Worm (Caenorhabditis elegans) whole organism, L1 larva: Measurements from ENCODE around the gene slc-17.7.
A peak's percentile ranks its signal among the peaks of the same experiment; 100 is the strongest.

Source experiments
- C04F5.9 ChIP-seq: sonication (generic microtip); optimal IDR thresholded peaks from 2 replicates; lab custom pipeline; 2016; ENCODE audit warnings: missing genetic modification characterization, missing compliant biosample characterization
- C34B4.2 ChIP-seq: sonication (generic microtip); optimal IDR thresholded peaks from 2 replicates; lab custom pipeline; 2017; ENCODE audit warnings: mild to moderate bottlenecking, missing genetic modification characterization, missing compliant biosample characterization
- F16B12.6 ChIP-seq: fragments of 150-350 bp; optimal IDR thresholded peaks from 2 replicates; lab custom pipeline; 2014; ENCODE audit warnings: missing biosample characterization, missing genetic modification characterization
- aly-2 ChIP-seq: fragments of 150-350 bp; optimal IDR thresholded peaks from 2 replicates; lab custom pipeline; 2014; ENCODE audit warnings: missing biosample characterization, missing genetic modification characterization
- blmp-1 ChIP-seq: fragments of 150-350 bp; optimal IDR thresholded peaks from 2 replicates; lab custom pipeline; 2014; ENCODE audit warnings: missing biosample characterization, missing genetic modification characterization
- ceh-8 ChIP-seq: fragments of 200-800 bp; sonication (Bioruptor generic); optimal IDR thresholded peaks from 2 replicates; lab custom pipeline; 2018; ENCODE audit warnings: mild to moderate bottlenecking, missing genetic modification characterization, moderate library complexity, missing compliant biosample characterization
- ceh-82 ChIP-seq, 3 experiments: fragments of 150-350 bp in 1 of 3; sonication (generic microtip) in 2 of 3; optimal IDR thresholded peaks; 2 replicates each; lab custom pipeline; 2014 to 2017; ENCODE audit warnings: missing biosample characterization in 3 of 3, missing genetic modification characterization in 3 of 3
- ces-1 ChIP-seq: fragments of 150-350 bp; optimal IDR thresholded peaks from 2 replicates; lab custom pipeline; 2014; ENCODE audit warnings: missing biosample characterization, missing genetic modification reagents, missing genetic modification characterization
- efl-1 ChIP-seq, 4 experiments: fragments of 150-350 bp; optimal IDR thresholded peaks in 3 of 4; peaks in 1 of 4; 1 replicate in 1 of 4; 2 replicates in 3 of 4; lab custom pipeline; 2014; ENCODE audit warnings: missing biosample characterization in 2 of 4, missing genetic modification characterization in 2 of 4, missing genetic modification reagents in 2 of 4
- egl-13 ChIP-seq: sonication (generic microtip); optimal IDR thresholded peaks from 2 replicates; lab custom pipeline; 2016; ENCODE audit warnings: missing genotype, missing genetic modification reagents, missing genetic modification characterization, missing compliant biosample characterization
- egl-27 ChIP-seq, 2 experiments: fragments of 150-350 bp in 1 of 2; sonication (generic microtip); optimal IDR thresholded peaks; 3 replicates each; lab custom pipeline; 2017 to 2018; ENCODE audit warnings: missing biosample characterization in 2 of 2, missing genetic modification characterization in 2 of 2, missing genetic modification reagents in 2 of 2
- ets-5 ChIP-seq: fragments of 200-800 bp; sonication (Bioruptor generic); IDR thresholded peaks from 2 replicates; pipeline ENCODE4 v1.3.6; 2022; ENCODE audit warnings: missing genetic modification characterization, missing compliant biosample characterization
- fkh-10 ChIP-seq: sonication (generic microtip); optimal IDR thresholded peaks from 2 replicates; lab custom pipeline; 2017; ENCODE audit warnings: missing biosample characterization, missing genetic modification reagents, missing genetic modification characterization
- fos-1 ChIP-seq: fragments of 150-350 bp; optimal IDR thresholded peaks from 2 replicates; lab custom pipeline; 2014; ENCODE audit warnings: missing biosample characterization, missing genetic modification characterization
- grh-1 ChIP-seq: fragments of 200-800 bp; sonication (Bioruptor generic); IDR thresholded peaks from 2 replicates; pipeline ENCODE4 v1.3.6; 2022; ENCODE audit warnings: missing genetic modification reagents, missing genetic modification characterization, missing compliant biosample characterization
- hlh-17 ChIP-seq: fragments of 200-800 bp; sonication (Bioruptor generic); optimal IDR thresholded peaks from 2 replicates; lab custom pipeline; 2018; ENCODE audit warnings: missing genetic modification characterization, mild to moderate bottlenecking, missing compliant biosample characterization, moderate library complexity, borderline replicate concordance
- hpl-2 ChIP-seq: fragments of 150-350 bp; optimal IDR thresholded peaks from 2 replicates; lab custom pipeline; 2014; ENCODE audit warnings: missing biosample characterization, missing genetic modification reagents, missing genetic modification characterization
- jun-1 ChIP-seq: fragments of 150-350 bp; optimal IDR thresholded peaks from 2 replicates; lab custom pipeline; 2014; ENCODE audit warnings: missing biosample characterization, missing genetic modification reagents, missing genetic modification characterization
- lin-13 ChIP-seq: fragments of 150-350 bp; optimal IDR thresholded peaks from 2 replicates; lab custom pipeline; 2014; ENCODE audit warnings: missing biosample characterization, missing genetic modification reagents, missing genetic modification characterization
- lin-15B ChIP-seq: fragments of 150-350 bp; sonication (generic microtip); optimal IDR thresholded peaks from 3 replicates; lab custom pipeline; 2014; ENCODE audit warnings: missing biosample characterization, missing genetic modification characterization
- lin-35 ChIP-seq, 2 experiments: fragments of 150-350 bp; optimal IDR thresholded peaks; 2 replicates each; lab custom pipeline; 2014; ENCODE audit warnings: missing biosample characterization in 2 of 2, missing genetic modification characterization in 2 of 2, missing genetic modification reagents in 2 of 2
- lsy-2 ChIP-seq, 2 experiments: fragments of 150-350 bp; optimal IDR thresholded peaks; 2 replicates each; lab custom pipeline; 2014; ENCODE audit warnings: missing biosample characterization in 2 of 2, missing genetic modification characterization in 2 of 2
- mab-9 ChIP-seq: fragments of 200-800 bp; sonication (Bioruptor generic); IDR thresholded peaks from 2 replicates; pipeline ENCODE4 v1.3.6; 2022; ENCODE audit warnings: missing genetic modification reagents, missing genetic modification characterization, missing compliant biosample characterization
- mdl-1 ChIP-seq, 2 experiments: fragments of 150-350 bp; optimal IDR thresholded peaks; 2 replicates each; lab custom pipeline; 2014 to 2017; ENCODE audit warnings: missing biosample characterization in 2 of 2, missing genetic modification characterization in 2 of 2, inconsistent platforms in 1 of 2
- mef-2 ChIP-seq: fragments of 150-350 bp; optimal IDR thresholded peaks from 2 replicates; lab custom pipeline; 2014; ENCODE audit warnings: missing biosample characterization, missing genetic modification characterization
- mep-1 ChIP-seq: fragments of 150-350 bp; optimal IDR thresholded peaks from 2 replicates; lab custom pipeline; 2014; ENCODE audit warnings: missing biosample characterization, missing genetic modification characterization
- nhr-11 ChIP-seq: fragments of 150-350 bp; optimal IDR thresholded peaks from 2 replicates; lab custom pipeline; 2014; ENCODE audit warnings: missing biosample characterization, missing genetic modification characterization
- nhr-12 ChIP-seq: sonication (generic microtip); optimal IDR thresholded peaks from 2 replicates; lab custom pipeline; 2017; ENCODE audit warnings: missing biosample characterization, missing genetic modification characterization
- nhr-19 ChIP-seq: fragments of 200-800 bp; sonication (Bioruptor generic); conservative IDR thresholded peaks from 2 replicates; pipeline ENCODE4 v1.3.6; 2022; ENCODE audit warnings: missing genetic modification characterization, missing compliant biosample characterization
- nhr-20 ChIP-seq: sonication (generic microtip); optimal IDR thresholded peaks from 2 replicates; lab custom pipeline; 2016; ENCODE audit warnings: mild to moderate bottlenecking, missing genetic modification characterization, missing compliant biosample characterization
- nhr-237 ChIP-seq: fragments of 150-350 bp; optimal IDR thresholded peaks from 2 replicates; lab custom pipeline; 2014; ENCODE audit warnings: missing biosample characterization, missing genetic modification characterization
- nhr-28 ChIP-seq: fragments of 150-350 bp; optimal IDR thresholded peaks from 2 replicates; lab custom pipeline; 2014; ENCODE audit warnings: missing biosample characterization, missing genetic modification characterization
- nhr-47 ChIP-seq: sonication (generic microtip); optimal IDR thresholded peaks from 2 replicates; lab custom pipeline; 2016; ENCODE audit warnings: mild to moderate bottlenecking, missing genetic modification characterization, moderate library complexity, missing compliant biosample characterization
- nhr-71 ChIP-seq: sonication (generic microtip); optimal IDR thresholded peaks from 2 replicates; lab custom pipeline; 2016; ENCODE audit warnings: mild to moderate bottlenecking, missing genetic modification characterization, moderate library complexity, missing compliant biosample characterization
- nhr-77 ChIP-seq: fragments of 150-350 bp; optimal IDR thresholded peaks from 2 replicates; lab custom pipeline; 2014; ENCODE audit warnings: missing biosample characterization, missing genetic modification characterization
- nhr-85 ChIP-seq: sonication (generic microtip); peaks from one replicate; lab custom pipeline; 2016; ENCODE audit warnings: missing genetic modification characterization, inconsistent platforms, missing compliant biosample characterization
- nhr-90 ChIP-seq: sonication (generic microtip); optimal IDR thresholded peaks from 2 replicates; lab custom pipeline; 2016; ENCODE audit warnings: mild to moderate bottlenecking, missing genetic modification characterization, missing compliant biosample characterization; ENCODE audit not compliant: poor library complexity
- pag-3 ChIP-seq: sonication (generic microtip); optimal IDR thresholded peaks from 2 replicates; lab custom pipeline; 2017; ENCODE audit warnings: missing genetic modification characterization, mild to moderate bottlenecking, missing compliant biosample characterization, antibody characterized with exemption, borderline replicate concordance; ENCODE audit not compliant: insufficient read depth
- rnt-1 ChIP-seq: sonication (generic microtip); optimal IDR thresholded peaks from 2 replicates; lab custom pipeline; 2016; ENCODE audit warnings: mild to moderate bottlenecking, missing genetic modification characterization, moderate library complexity, missing compliant biosample characterization
- skn-1 ChIP-seq: fragments of 150-350 bp; optimal IDR thresholded peaks from 2 replicates; lab custom pipeline; 2014; ENCODE audit warnings: missing biosample characterization, missing genetic modification characterization
- snu-23 ChIP-seq: sonication (generic microtip); optimal IDR thresholded peaks from 2 replicates; lab custom pipeline; 2016; ENCODE audit warnings: missing genetic modification characterization, missing compliant biosample characterization
- sox-4 ChIP-seq: sonication (generic microtip); optimal IDR thresholded peaks from 2 replicates; lab custom pipeline; 2016; ENCODE audit warnings: missing genetic modification characterization, missing compliant biosample characterization
- sptf-1 ChIP-seq: fragments of 150-350 bp; optimal IDR thresholded peaks from 2 replicates; lab custom pipeline; 2014; ENCODE audit warnings: missing biosample characterization, missing genetic modification characterization
- swsn-7 ChIP-seq: sonication (generic microtip); optimal IDR thresholded peaks from 2 replicates; lab custom pipeline; 2016; ENCODE audit warnings: missing genetic modification characterization, missing compliant biosample characterization
- unc-30 ChIP-seq: sonication (generic microtip); optimal IDR thresholded peaks from 2 replicates; lab custom pipeline; 2017; ENCODE audit warnings: missing biosample characterization, missing genetic modification characterization
- unc-86 ChIP-seq: sonication (generic microtip); optimal IDR thresholded peaks from 2 replicates; lab custom pipeline; 2016; ENCODE audit warnings: missing genetic modification characterization, missing compliant biosample characterization
- unc-98 ChIP-seq: fragments of 200-800 bp; sonication (Bioruptor generic); IDR thresholded peaks from 2 replicates; pipeline ENCODE4 v1.3.6; 2022; ENCODE audit warnings: missing genetic modification characterization, missing compliant biosample characterization
- vab-15 ChIP-seq: sonication (generic microtip); optimal IDR thresholded peaks from 2 replicates; lab custom pipeline; 2017; ENCODE audit warnings: missing genotype, mild to moderate bottlenecking, missing genetic modification characterization, missing compliant biosample characterization
- zag-1 ChIP-seq: fragments of 150-350 bp; optimal IDR thresholded peaks from 2 replicates; lab custom pipeline; 2014; ENCODE audit warnings: missing biosample characterization, missing genetic modification characterization
- ztf-11 ChIP-seq, 2 experiments: sonication (generic microtip); optimal IDR thresholded peaks; 2 replicates each; lab custom pipeline; 2016 to 2017; ENCODE audit warnings: missing genetic modification characterization in 2 of 2, missing biosample characterization in 1 of 2, missing compliant biosample characterization in 1 of 2
- ztf-4 ChIP-seq: fragments of 150-350 bp; optimal IDR thresholded peaks from 2 replicates; lab custom pipeline; 2014; ENCODE audit warnings: missing biosample characterization, missing genetic modification characterization

The slc-17.7 gene

ce11 chrV:9243171-9243996 lies 22.9 kb downstream of the slc-17.7 start, which contains the start of gene glo-4 (continued):
- peak; percentile 83 to 84 (median 83) for TF ChIP-seq ceh-82 (tag; optimal IDR thresholded peaks at IDR 0.05; lab: Kevin White, UChicago)
- peak; percentile 85 for TF ChIP-seq nhr-47 (tag; lab: Kevin White, UChicago)
- peak; percentile 68 for TF ChIP-seq nhr-90 (tag; lab: Kevin White, UChicago)
- no peak for TF ChIP-seq vab-15
- peak; percentile 81 to 89 for TF ChIP-seq lsy-2 (tag; optimal IDR thresholded peaks at IDR 0.05; lab: Kevin White, UChicago)
- peak; percentile 48 for TF ChIP-seq F16B12.6 (tag; lab: Kevin White, UChicago)
- no peak for TF ChIP-seq hpl-2 (GFP tag; lab: Kevin White, UChicago)
- peak; percentile 85 to 89 for TF ChIP-seq lin-35 (GFP tag; optimal IDR thresholded peaks at IDR 0.05; lab: Kevin White, UChicago)
- TF ChIP-seq ztf-11 (tag; optimal IDR thresholded peaks at IDR 0.05; lab: Kevin White, UChicago): peak in 1 of 2 experiments; percentile 38
- TF ChIP-seq unc-98: no peak
- no peak for TF ChIP-seq egl-27 (tag; optimal IDR thresholded peaks at IDR 0.05; lab: Kevin White, UChicago)
- peak; percentile 9 for TF ChIP-seq jun-1 (tag; lab: Kevin White, UChicago)
- TF ChIP-seq nhr-237 (tag; lab: Kevin White, UChicago): no peak
- TF ChIP-seq mdl-1 (tag; optimal IDR thresholded peaks at IDR 0.05; lab: Kevin White, UChicago): peak in 1 of 2 experiments; percentile 68
- peak; percentile 26 for TF ChIP-seq C04F5.9 (tag; lab: Kevin White, UChicago)
- TF ChIP-seq sox-4: no peak
- peak; percentile 49 for TF ChIP-seq lin-13 (GFP tag; lab: Kevin White, UChicago)
- TF ChIP-seq ztf-4 (tag; lab: Kevin White, UChicago): peak; percentile 57
- peak; percentile 92 for TF ChIP-seq snu-23 (GFP tag; lab: Kevin White, UChicago)
- peak; percentile 52 for TF ChIP-seq skn-1 (tag; lab: Kevin White, UChicago)
- peak; percentile 57; the same call in 1 of the 2 replicates for TF ChIP-seq grh-1 (GFP tag; lab: Robert Waterston, UW)
- peak; percentile 35 for TF ChIP-seq zag-1 (tag; lab: Kevin White, UChicago)
- TF ChIP-seq mep-1: peak; percentile 96
- peak; percentile 78 for TF ChIP-seq rnt-1 (tag; lab: Kevin White, UChicago)
- TF ChIP-seq swsn-7 (tag; lab: Kevin White, UChicago): peak; percentile 91
- TF ChIP-seq ces-1 (GFP tag; lab: Kevin White, UChicago): no peak
- peak; percentile 91 for TF ChIP-seq fkh-10 (GFP tag; lab: Kevin White, UChicago)
- peak; percentile 91 for TF ChIP-seq nhr-85 (tag; lab: Kevin White, UChicago)
- peak; percentile 58 for TF ChIP-seq fos-1
- TF ChIP-seq egl-13: peak; percentile 52
- TF ChIP-seq nhr-71 (tag; lab: Kevin White, UChicago): peak; percentile 92
- no peak for TF ChIP-seq C34B4.2 (tag; lab: Kevin White, UChicago)
- peak; percentile 75 for TF ChIP-seq nhr-77
- TF ChIP-seq unc-30 (tag; lab: Kevin White, UChicago): no peak
- TF ChIP-seq sptf-1 (tag; lab: Kevin White, UChicago): no peak
- no peak for TF ChIP-seq nhr-12
- peak; percentile 54 for TF ChIP-seq lin-15B (tag; lab: Kevin White, UChicago)
- TF ChIP-seq pag-3 (tag; lab: Kevin White, UChicago): peak; percentile 13
- TF ChIP-seq unc-86 (tag; lab: Kevin White, UChicago): peak; percentile 83
- TF ChIP-seq nhr-11 (tag; lab: Kevin White, UChicago): no peak
- TF ChIP-seq nhr-28 (tag; lab: Kevin White, UChicago): no peak
- TF ChIP-seq ets-5 (GFP tag; lab: Robert Waterston, UW): no peak
- peak; percentile 88 for TF ChIP-seq blmp-1 (tag; lab: Kevin White, UChicago)
- TF ChIP-seq mef-2: peak; percentile 42
- TF ChIP-seq hlh-17 (GFP tag; lab: Kevin White, UChicago): no peak
- peak; percentile 77 for TF ChIP-seq nhr-19
- TF ChIP-seq efl-1 (optimal IDR thresholded peaks at IDR 0.05; lab: Kevin White, UChicago): peak; percentile 82 to 85
- TF ChIP-seq efl-1 (GFP tag; optimal IDR thresholded peaks at IDR 0.05 in 1 of 2; lab: Kevin White, UChicago): peak; percentile 78 to 97
- TF ChIP-seq mab-9: peak; percentile 58; the same call in 1 of the 2 replicates
- TF ChIP-seq ceh-8: peak; percentile 66
- TF ChIP-seq aly-2 (tag; lab: Kevin White, UChicago): peak; percentile 58
- TF ChIP-seq nhr-20: peak; percentile 90
- TF ChIP-seq, all 84 proteins: peak for 53
